Worm (Caenorhabditis elegans) whole organism, late embryonic: ENCODE data around the gene Y39A1A.21.
A peak's percentile ranks its signal among the peaks of the same experiment; 100 is the strongest.

ENCODE experiments used
- C08G9.2 ChIP-seq: sonication (generic microtip); optimal IDR thresholded peaks from 2 replicates; lab custom pipeline; 2016; ENCODE audit warnings: mild to moderate bottlenecking, missing genetic modification characterization, moderate library complexity, missing compliant biosample characterization
- K09A11.1 ChIP-seq: sonication (generic microtip); optimal IDR thresholded peaks from 2 replicates; lab custom pipeline; 2017; ENCODE audit warnings: antibody characterized with exemption, mild to moderate bottlenecking, missing genetic modification characterization, missing compliant biosample characterization; ENCODE audit not compliant: insufficient read depth
- T23F11.4 ChIP-seq: fragments of 200-800 bp; sonication (Bioruptor generic); optimal IDR thresholded peaks from 2 replicates; lab custom pipeline; 2018; ENCODE audit warnings: mild to moderate bottlenecking, missing genetic modification characterization, missing compliant biosample characterization
- ahr-1 ChIP-seq: sonication (generic microtip); optimal IDR thresholded peaks from 2 replicates; lab custom pipeline; 2016; ENCODE audit warnings: missing genetic modification characterization, missing compliant biosample characterization
- ama-1 ChIP-seq: fragments of 150-350 bp; optimal IDR thresholded peaks from 2 replicates; lab custom pipeline; 2014
- ceh-18 ChIP-seq: sonication (generic microtip); optimal IDR thresholded peaks from 2 replicates; lab custom pipeline; 2016; ENCODE audit warnings: missing genetic modification characterization, missing compliant biosample characterization
- ceh-19 ChIP-seq: fragments of 200-800 bp; sonication (Bioruptor generic); optimal IDR thresholded peaks from 2 replicates; lab custom pipeline; 2018; ENCODE audit warnings: mild to moderate bottlenecking, missing genetic modification characterization, missing compliant biosample characterization
- ceh-22 ChIP-seq: sonication (generic microtip); optimal IDR thresholded peaks from 2 replicates; lab custom pipeline; 2017; ENCODE audit warnings: missing biosample characterization, missing genetic modification characterization
- ceh-24 ChIP-seq: sonication (generic microtip); optimal IDR thresholded peaks from 2 replicates; lab custom pipeline; 2016; ENCODE audit warnings: mild to moderate bottlenecking, missing genetic modification characterization, missing compliant biosample characterization
- ceh-30 ChIP-seq: fragments of 150-350 bp; optimal IDR thresholded peaks from 2 replicates; lab custom pipeline; 2014; ENCODE audit warnings: missing biosample characterization, missing genetic modification characterization
- ceh-31 ChIP-seq: sonication (generic microtip); optimal IDR thresholded peaks from 2 replicates; lab custom pipeline; 2016; ENCODE audit warnings: missing genetic modification characterization, missing compliant biosample characterization
- ceh-48 ChIP-seq: sonication (generic microtip); optimal IDR thresholded peaks from 2 replicates; lab custom pipeline; 2016; ENCODE audit warnings: missing genetic modification characterization, inconsistent platforms, missing compliant biosample characterization
- ceh-6 ChIP-seq: fragments of 200-800 bp; sonication (Bioruptor generic); optimal IDR thresholded peaks from 2 replicates; lab custom pipeline; 2018; ENCODE audit warnings: mild to moderate bottlenecking, missing genetic modification characterization, missing compliant biosample characterization
- ceh-9 ChIP-seq: sonication (generic microtip); optimal IDR thresholded peaks from 2 replicates; lab custom pipeline; 2016; ENCODE audit warnings: mild to moderate bottlenecking, missing genetic modification characterization, inconsistent platforms, missing compliant biosample characterization
- che-1 ChIP-seq: sonication (generic microtip); optimal IDR thresholded peaks from 2 replicates; lab custom pipeline; 2016; ENCODE audit warnings: mild to moderate bottlenecking, missing genetic modification characterization, missing compliant biosample characterization
- dmd-4 ChIP-seq: sonication (generic microtip); optimal IDR thresholded peaks from 2 replicates; lab custom pipeline; 2016; ENCODE audit warnings: borderline replicate concordance, missing genetic modification characterization, missing compliant biosample characterization
- elt-4 ChIP-seq: sonication (generic microtip); optimal IDR thresholded peaks from 2 replicates; lab custom pipeline; 2016; ENCODE audit warnings: missing genetic modification characterization, missing compliant biosample characterization
- fax-1 ChIP-seq: sonication (generic microtip); optimal IDR thresholded peaks from 2 replicates; lab custom pipeline; 2016; ENCODE audit warnings: missing genotype, missing genetic modification characterization, missing compliant biosample characterization
- fkh-6 ChIP-seq: sonication (generic microtip); optimal IDR thresholded peaks from 2 replicates; lab custom pipeline; 2016; ENCODE audit warnings: missing genetic modification characterization, missing compliant biosample characterization
- gmeb-2 ChIP-seq: sonication (generic microtip); optimal IDR thresholded peaks from 2 replicates; lab custom pipeline; 2016; ENCODE audit warnings: missing genetic modification characterization, inconsistent platforms, missing compliant biosample characterization
- hlh-13 ChIP-seq: fragments of 200-800 bp; sonication (Bioruptor generic); optimal IDR thresholded peaks from 2 replicates; lab custom pipeline; 2018; ENCODE audit warnings: mild to moderate bottlenecking, missing genetic modification characterization, missing compliant biosample characterization
- hlh-15 ChIP-seq: sonication (generic microtip); optimal IDR thresholded peaks from 2 replicates; lab custom pipeline; 2016; ENCODE audit warnings: missing genetic modification characterization, missing compliant biosample characterization
- hlh-30 ChIP-seq: sonication (generic microtip); optimal IDR thresholded peaks from 2 replicates; lab custom pipeline; 2017; ENCODE audit warnings: antibody characterized with exemption, missing genetic modification characterization, missing compliant biosample characterization; ENCODE audit not compliant: insufficient read depth
- hlh-6 ChIP-seq: sonication (generic microtip); optimal IDR thresholded peaks from 2 replicates; lab custom pipeline; 2016; ENCODE audit warnings: missing genotype, missing genetic modification characterization, missing compliant biosample characterization
- lin-11 ChIP-seq: fragments of 200-800 bp; sonication (Bioruptor generic); optimal IDR thresholded peaks from 2 replicates; lab custom pipeline; 2018; ENCODE audit warnings: mild to moderate bottlenecking, missing genetic modification characterization, missing compliant biosample characterization
- mec-3 ChIP-seq: sonication (generic microtip); optimal IDR thresholded peaks from 2 replicates; lab custom pipeline; 2016; ENCODE audit warnings: borderline replicate concordance, missing genetic modification characterization, missing compliant biosample characterization
- nfya-1 ChIP-seq: sonication (generic microtip); optimal IDR thresholded peaks from 2 replicates; lab custom pipeline; 2017; ENCODE audit warnings: missing genetic modification characterization, mild to moderate bottlenecking, missing compliant biosample characterization, antibody characterized with exemption, moderate library complexity
- nhr-232 ChIP-seq: sonication (generic microtip); optimal IDR thresholded peaks from 2 replicates; lab custom pipeline; 2016; ENCODE audit warnings: missing genetic modification characterization, missing compliant biosample characterization
- npax-4 ChIP-seq: sonication (generic microtip); optimal IDR thresholded peaks from 2 replicates; lab custom pipeline; 2016; ENCODE audit warnings: missing genetic modification characterization, missing compliant biosample characterization
- pag-3 ChIP-seq: sonication (generic microtip); optimal IDR thresholded peaks from 2 replicates; lab custom pipeline; 2016; ENCODE audit warnings: missing compliant biosample characterization, missing genetic modification characterization, borderline replicate concordance
- pqm-1 ChIP-seq: sonication (generic microtip); optimal IDR thresholded peaks from 2 replicates; lab custom pipeline; 2016; ENCODE audit warnings: missing genetic modification characterization, missing compliant biosample characterization
- pros-1 ChIP-seq: fragments of 150-350 bp; optimal IDR thresholded peaks from 2 replicates; lab custom pipeline; 2014; ENCODE audit warnings: missing biosample characterization, missing genetic modification reagents, missing genetic modification characterization
- ref-2 ChIP-seq: sonication (generic microtip); optimal IDR thresholded peaks from 2 replicates; lab custom pipeline; 2016; ENCODE audit warnings: missing genetic modification characterization, missing compliant biosample characterization
- sox-4 ChIP-seq: sonication (generic microtip); optimal IDR thresholded peaks from 2 replicates; lab custom pipeline; 2017; ENCODE audit warnings: mild to moderate bottlenecking, missing genetic modification characterization, inconsistent platforms, missing compliant biosample characterization
- syd-9 ChIP-seq: sonication (generic microtip); optimal IDR thresholded peaks from 2 replicates; lab custom pipeline; 2016; ENCODE audit warnings: mild to moderate bottlenecking, missing genetic modification characterization, moderate library complexity, missing compliant biosample characterization
- tbx-2 ChIP-seq: sonication (generic microtip); optimal IDR thresholded peaks from 2 replicates; lab custom pipeline; 2016; ENCODE audit warnings: missing genetic modification characterization, missing compliant biosample characterization
- tbx-7 ChIP-seq: sonication (generic microtip); optimal IDR thresholded peaks from 2 replicates; lab custom pipeline; 2016; ENCODE audit warnings: missing genotype, missing genetic modification characterization, missing compliant biosample characterization
- ttx-3 ChIP-seq: sonication (generic microtip); optimal IDR thresholded peaks from 2 replicates; lab custom pipeline; 2016; ENCODE audit warnings: missing genetic modification reagents, missing genetic modification characterization, missing compliant biosample characterization
- unc-3 ChIP-seq, 2 experiments: fragments of 200-800 bp in 1 of 2; sonication (Bioruptor generic) in 1 of 2; sonication (generic microtip) in 1 of 2; conservative IDR thresholded peaks in 1 of 2; optimal IDR thresholded peaks in 1 of 2; 2 replicates each; pipeline versions ENCODE4 v1.3.6 to Lab custom; 2016 to 2022; ENCODE audit warnings: missing compliant biosample characterization in 2 of 2, missing genetic modification characterization in 2 of 2, missing genetic modification reagents in 1 of 2
- unc-42 ChIP-seq: sonication (generic microtip); optimal IDR thresholded peaks from 2 replicates; lab custom pipeline; 2016; ENCODE audit warnings: missing genotype, missing genetic modification characterization, missing compliant biosample characterization
- unc-55 ChIP-seq: sonication (generic microtip); optimal IDR thresholded peaks from 2 replicates; lab custom pipeline; 2017; ENCODE audit warnings: missing biosample characterization, missing genetic modification reagents, missing genetic modification characterization

Y39A1A.21 gene

ce11 chrIII:10747620-10748479 lies 41.0 kb upstream of the Y39A1A.21 start, which contains the start of the genes ran-1 and dkc-1 (continued):
- TF ChIP-seq fax-1 (tag; lab: Kevin White, UChicago) (no peak), lin-11 (tag; lab: Kevin White, UChicago) (no peak), unc-42 (peak; percentile 27), ceh-31 (tag; lab: Kevin White, UChicago) (peak; percentile 49), tbx-7 (tag; lab: Kevin White, UChicago) (no peak), C08G9.2 (tag; lab: Kevin White, UChicago) (no peak), hlh-30 (peak; percentile 49), pros-1 (no peak), unc-55 (GFP tag; lab: Kevin White, UChicago) (peak; percentile 78), pqm-1 (tag; lab: Kevin White, UChicago) (no peak), pag-3 (tag; lab: Kevin White, UChicago) (no peak), nhr-232 (tag; lab: Kevin White, UChicago) (no peak), ceh-22 (tag; lab: Kevin White, UChicago) (no peak), gmeb-2 (tag; lab: Kevin White, UChicago) (no peak), ttx-3 (tag; lab: Kevin White, UChicago) (no peak), K09A11.1 (no peak), ahr-1 (tag; lab: Kevin White, UChicago) (no peak), tbx-2 (tag; lab: Kevin White, UChicago) (peak; percentile 9), elt-4 (no peak), ceh-18 (tag; lab: Kevin White, UChicago) (peak; percentile 54), ama-1 (no peak), che-1 (tag; lab: Kevin White, UChicago) (no peak), sox-4 (no peak), ceh-19 (GFP tag; lab: Kevin White, UChicago) (no peak), hlh-6 (no peak), hlh-13 (GFP tag; lab: Kevin White, UChicago) (no peak), hlh-15 (tag; lab: Kevin White, UChicago) (no peak), npax-4 (tag; lab: Kevin White, UChicago) (no peak), ref-2 (tag; lab: Kevin White, UChicago) (no peak), fkh-6 (tag; lab: Kevin White, UChicago) (no peak), T23F11.4 (no peak), dmd-4 (tag; lab: Kevin White, UChicago) (no peak), ceh-30 (tag; lab: Kevin White, UChicago) (no peak), mec-3 (tag; lab: Kevin White, UChicago) (no peak)

DNA sequence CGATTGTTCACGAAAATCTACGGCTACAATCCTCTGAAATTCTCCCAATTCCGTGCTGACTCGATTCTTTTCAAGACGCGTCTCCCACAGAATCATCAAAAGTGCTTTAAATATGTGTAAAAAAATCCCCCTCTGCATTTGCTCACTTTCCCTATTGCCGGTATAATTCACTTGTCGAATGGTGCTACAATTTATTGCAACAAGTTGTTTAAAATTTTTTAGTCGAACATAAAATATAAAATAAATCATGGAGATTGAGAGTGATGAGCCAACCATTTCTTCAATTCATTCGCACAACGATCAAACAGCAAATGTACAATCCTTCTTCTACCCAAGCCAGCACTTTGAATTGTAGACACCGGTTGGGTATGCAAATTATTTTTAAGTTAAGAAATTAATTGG lies 39.6 kb upstream of the Y39A1A.21 start:
- TF ChIP-seq ceh-24 = no peak
- TF ChIP-seq ceh-6 = no peak
- TF ChIP-seq hlh-13 (GFP tag; lab: Kevin White, UChicago) = no peak
- no peak for TF ChIP-seq pqm-1 (tag; lab: Kevin White, UChicago)
- TF ChIP-seq unc-3 (GFP tag; conservative IDR thresholded peaks at IDR 0.05; lab: Robert Waterston, UW) = no peak
- no peak for TF ChIP-seq unc-3 (tag; optimal IDR thresholded peaks at IDR 0.05; lab: Kevin White, UChicago)
- no peak for TF ChIP-seq ceh-31 (tag; lab: Kevin White, UChicago)
- no peak for TF ChIP-seq hlh-30
- no peak for TF ChIP-seq ama-1
- TF ChIP-seq ceh-48 (tag; lab: Kevin White, UChicago) = no peak
- TF ChIP-seq ceh-22 (tag; lab: Kevin White, UChicago) = no peak
- no peak for TF ChIP-seq nfya-1 (tag; lab: Kevin White, UChicago)
- no peak for TF ChIP-seq sox-4
- no peak for TF ChIP-seq ceh-18 (tag; lab: Kevin White, UChicago)
- TF ChIP-seq syd-9 (tag; lab: Kevin White, UChicago) = no peak
- no peak for TF ChIP-seq C08G9.2 (tag; lab: Kevin White, UChicago)
- TF ChIP-seq ceh-9 (tag; lab: Kevin White, UChicago) = no peak
- TF ChIP-seq elt-4 = no peak
- no peak for TF ChIP-seq ceh-19 (GFP tag; lab: Kevin White, UChicago)
- TF ChIP-seq pag-3 (tag; lab: Kevin White, UChicago) = no peak
- TF ChIP-seq hlh-6 = no peak
